Worm (Caenorhabditis elegans) whole organism, L4 larva: Measurements from ENCODE around the gene lim-6.

Experiments used
- ama-1 ChIP-seq: fragments of 150-350 bp; optimal IDR thresholded peaks from 2 replicates; lab custom pipeline; 2014; ENCODE audit warnings: inconsistent platforms, mixed read lengths
- egl-27 ChIP-seq: sonication (generic microtip); optimal IDR thresholded peaks from 3 replicates; lab custom pipeline; 2017; ENCODE audit warnings: missing biosample characterization, missing genetic modification reagents, missing genetic modification characterization
- mep-1 ChIP-seq: fragments of 150-350 bp; sonication (generic microtip); optimal IDR thresholded peaks from 3 replicates; lab custom pipeline; 2014; ENCODE audit warnings: missing biosample characterization, missing genetic modification characterization
- mxl-3 ChIP-seq: fragments of 200-800 bp; sonication (Bioruptor generic); optimal IDR thresholded peaks from 2 replicates; lab custom pipeline; 2018; ENCODE audit warnings: mild to moderate bottlenecking, missing genetic modification characterization, missing compliant biosample characterization
- skn-1 ChIP-seq: fragments of 150-350 bp; optimal IDR thresholded peaks from 2 replicates; lab custom pipeline; 2014; ENCODE audit warnings: missing biosample characterization, missing genetic modification characterization
- snpc-4 ChIP-seq: fragments of 150-350 bp; optimal IDR thresholded peaks from 2 replicates; lab custom pipeline; 2014; ENCODE audit warnings: missing biosample characterization, missing genetic modification characterization
- unc-39 ChIP-seq: sonication (generic microtip); optimal IDR thresholded peaks from 2 replicates; lab custom pipeline; 2017; ENCODE audit warnings: missing biosample characterization, missing genetic modification characterization
- ztf-11 ChIP-seq: fragments of 150-350 bp; optimal IDR thresholded peaks from 2 replicates; lab custom pipeline; 2014; ENCODE audit warnings: missing biosample characterization, missing genetic modification characterization

ce11 chrX:1044327-1044726 lies 27.9 kb upstream of the lim-6 start:
- TF ChIP-seq snpc-4 (tag; lab: Kevin White, UChicago): no peak
- TF ChIP-seq ztf-11 (tag; lab: Kevin White, UChicago): no peak
- TF ChIP-seq skn-1 (tag; lab: Kevin White, UChicago): no peak
- no peak for TF ChIP-seq egl-27 (tag; lab: Kevin White, UChicago)
- no peak for TF ChIP-seq ama-1
- no peak for TF ChIP-seq mxl-3 (GFP tag; lab: Kevin White, UChicago)
- no peak for TF ChIP-seq mep-1 (tag; lab: Kevin White, UChicago)
- TF ChIP-seq unc-39 (tag; lab: Kevin White, UChicago): no peak
